Worm (Caenorhabditis elegans) whole organism, L4 larva: Measurements from ENCODE around the gene exc-14.

Experiments used
- D1046.2 ChIP-seq: fragments of 200-800 bp; sonication (Bioruptor generic); IDR thresholded peaks from 2 replicates; pipeline ENCODE4 v1.3.6; 2022; ENCODE audit warnings: missing genetic modification characterization, missing compliant biosample characterization
- F10B5.3 ChIP-seq: sonication (generic microtip); optimal IDR thresholded peaks from 2 replicates; lab custom pipeline; 2016; ENCODE audit warnings: mild to moderate bottlenecking, missing genetic modification characterization, missing compliant biosample characterization
- R02D3.7 ChIP-seq: fragments of 150-350 bp; sonication (generic microtip); optimal IDR thresholded peaks from 3 replicates; lab custom pipeline; 2014; ENCODE audit warnings: missing biosample characterization, missing genetic modification characterization
- T20F7.1 ChIP-seq: fragments of 200-800 bp; sonication (Bioruptor generic); optimal IDR thresholded peaks from 2 replicates; lab custom pipeline; 2018; ENCODE audit warnings: mild to moderate bottlenecking, missing genetic modification characterization, missing compliant biosample characterization
- ZK337.2 ChIP-seq: fragments of 200-800 bp; sonication (Bioruptor generic); IDR thresholded peaks from 2 replicates; pipeline ENCODE4 v1.3.6; 2022; ENCODE audit warnings: missing genetic modification reagents, missing genetic modification characterization, missing compliant biosample characterization
- aha-1 ChIP-seq: fragments of 150-350 bp; peaks from one replicate; lab custom pipeline; 2014; ENCODE audit warnings: missing biosample characterization, missing genetic modification characterization
- aly-2 ChIP-seq: sonication (generic microtip); optimal IDR thresholded peaks from 2 replicates; lab custom pipeline; 2018; ENCODE audit warnings: missing biosample characterization, missing genetic modification characterization
- arid-1 ChIP-seq: fragments of 200-800 bp; sonication (Bioruptor generic); conservative IDR thresholded peaks from 2 replicates; pipeline ENCODE4 v1.3.6; 2022; ENCODE audit warnings: missing genetic modification reagents, missing genetic modification characterization, missing compliant biosample characterization
- attf-4 ChIP-seq: sonication (generic microtip); optimal IDR thresholded peaks from 3 replicates; lab custom pipeline; 2017; ENCODE audit warnings: missing biosample characterization, missing genetic modification characterization
- ceh-20 ChIP-seq: fragments of 200-800 bp; sonication (Bioruptor generic); IDR thresholded peaks from 2 replicates; pipeline ENCODE4 v1.3.6; 2022; ENCODE audit warnings: missing genetic modification reagents, missing genetic modification characterization, missing compliant biosample characterization
- ceh-28 ChIP-seq: fragments of 150-350 bp; optimal IDR thresholded peaks from 2 replicates; lab custom pipeline; 2014; ENCODE audit warnings: missing biosample characterization, missing genetic modification reagents, missing genetic modification characterization
- ceh-32 ChIP-seq: sonication (generic microtip); optimal IDR thresholded peaks from 2 replicates; lab custom pipeline; 2016; ENCODE audit warnings: mild to moderate bottlenecking, missing genetic modification characterization, missing compliant biosample characterization; ENCODE audit not compliant: poor library complexity
- ceh-62 ChIP-seq: sonication (generic microtip); optimal IDR thresholded peaks from 2 replicates; lab custom pipeline; 2017; ENCODE audit warnings: missing biosample characterization, missing genetic modification characterization
- ceh-82 ChIP-seq: sonication (generic microtip); optimal IDR thresholded peaks from 2 replicates; lab custom pipeline; 2017; ENCODE audit warnings: missing biosample characterization, missing genetic modification characterization
- daf-16 ChIP-seq, 3 experiments: sonication (generic microtip); optimal IDR thresholded peaks; 2 replicates each; lab custom pipeline; 2016 to 2017; ENCODE audit warnings: missing genetic modification characterization in 3 of 3, missing genetic modification reagents in 3 of 3, mild to moderate bottlenecking in 2 of 3, missing compliant biosample characterization in 2 of 3, missing biosample characterization in 1 of 3, moderate library complexity in 1 of 3
- daf-8 ChIP-seq: fragments of 200-800 bp; sonication (Bioruptor generic); IDR thresholded peaks from 2 replicates; pipeline ENCODE4 v1.3.6; 2022; ENCODE audit warnings: missing genetic modification characterization, missing compliant biosample characterization
- dmd-8 ChIP-seq: fragments of 200-800 bp; sonication (Bioruptor generic); IDR thresholded peaks from 2 replicates; pipeline ENCODE4 v1.3.6; 2022; ENCODE audit warnings: missing genetic modification characterization, missing compliant biosample characterization
- dve-1 ChIP-seq: sonication (generic microtip); optimal IDR thresholded peaks from 2 replicates; lab custom pipeline; 2017; ENCODE audit warnings: antibody characterized with exemption, mild to moderate bottlenecking, missing genetic modification characterization, missing compliant biosample characterization; ENCODE audit not compliant: insufficient read depth
- egl-27 ChIP-seq: sonication (generic microtip); optimal IDR thresholded peaks from 3 replicates; lab custom pipeline; 2017; ENCODE audit warnings: missing biosample characterization, missing genetic modification reagents, missing genetic modification characterization
- hlh-11 ChIP-seq: fragments of 200-800 bp; sonication (Bioruptor generic); optimal IDR thresholded peaks from 2 replicates; lab custom pipeline; 2018; ENCODE audit warnings: mild to moderate bottlenecking, missing genetic modification characterization, missing compliant biosample characterization
- jun-1 ChIP-seq: fragments of 150-350 bp; optimal IDR thresholded peaks from 2 replicates; lab custom pipeline; 2014; ENCODE audit warnings: missing biosample characterization, missing genetic modification reagents, missing genetic modification characterization
- lin-1 ChIP-seq: fragments of 200-800 bp; sonication (Bioruptor generic); IDR thresholded peaks from 2 replicates; pipeline ENCODE4 v1.3.6; 2022; ENCODE audit warnings: missing genetic modification reagents, missing genetic modification characterization, missing compliant biosample characterization
- lin-15B ChIP-seq: fragments of 150-350 bp; sonication (generic microtip); optimal IDR thresholded peaks from 3 replicates; lab custom pipeline; 2014; ENCODE audit warnings: missing biosample characterization, missing genetic modification characterization
- lin-29 ChIP-seq: fragments of 200-800 bp; sonication (Bioruptor generic); IDR thresholded peaks from 2 replicates; pipeline ENCODE4 v1.3.6; 2022; ENCODE audit warnings: missing genetic modification reagents, missing genetic modification characterization, missing compliant biosample characterization
- lin-38 ChIP-seq: fragments of 200-800 bp; sonication (Bioruptor generic); IDR thresholded peaks from 2 replicates; pipeline ENCODE4 v1.3.6; 2022; ENCODE audit warnings: missing genetic modification reagents, missing genetic modification characterization, missing compliant biosample characterization
- lir-3 ChIP-seq: sonication (generic microtip); optimal IDR thresholded peaks from 2 replicates; lab custom pipeline; 2016; ENCODE audit warnings: mild to moderate bottlenecking, missing genetic modification characterization, missing compliant biosample characterization
- madf-9 ChIP-seq: fragments of 200-800 bp; sonication (Bioruptor generic); conservative IDR thresholded peaks from 2 replicates; pipeline ENCODE4 v1.3.6; 2022; ENCODE audit warnings: missing genetic modification reagents, missing genetic modification characterization, missing compliant biosample characterization
- mxl-2 ChIP-seq: fragments of 200-800 bp; sonication (Bioruptor generic); conservative IDR thresholded peaks from 2 replicates; pipeline ENCODE4 v1.3.6; 2022; ENCODE audit warnings: missing genetic modification reagents, missing genetic modification characterization, missing compliant biosample characterization
- nhr-10 ChIP-seq: fragments of 150-350 bp; optimal IDR thresholded peaks from 2 replicates; lab custom pipeline; 2014; ENCODE audit warnings: missing biosample characterization, missing genetic modification characterization
- nhr-102 ChIP-seq: sonication (generic microtip); optimal IDR thresholded peaks from 2 replicates; lab custom pipeline; 2016; ENCODE audit warnings: mild to moderate bottlenecking, missing genetic modification characterization, moderate library complexity, missing compliant biosample characterization
- nhr-42 ChIP-seq: fragments of 200-800 bp; sonication (Bioruptor generic); IDR thresholded peaks from 2 replicates; pipeline ENCODE4 v1.3.6; 2022; ENCODE audit warnings: missing genetic modification characterization, missing compliant biosample characterization
- nhr-48 ChIP-seq: sonication (generic microtip); optimal IDR thresholded peaks from 2 replicates; lab custom pipeline; 2016; ENCODE audit warnings: mild to moderate bottlenecking, missing genetic modification characterization, missing compliant biosample characterization
- nhr-6 ChIP-seq: fragments of 150-350 bp; optimal IDR thresholded peaks from 2 replicates; lab custom pipeline; 2014; ENCODE audit warnings: missing biosample characterization, missing genetic modification characterization
- nhr-77 ChIP-seq: fragments of 150-350 bp; optimal IDR thresholded peaks from 2 replicates; lab custom pipeline; 2014; ENCODE audit warnings: missing biosample characterization, missing genetic modification characterization
- pha-4 ChIP-seq, 2 experiments: fragments of 150-350 bp in 1 of 2; fragments of 200-800 bp in 1 of 2; sonication (Bioruptor generic) in 1 of 2; IDR thresholded peaks in 1 of 2; optimal IDR thresholded peaks in 1 of 2; 2 replicates each; pipeline versions ENCODE4 v1.3.6 to Lab custom; 2014 to 2022; ENCODE audit warnings: missing genetic modification characterization in 2 of 2, missing genetic modification reagents in 2 of 2, missing biosample characterization in 1 of 2, missing compliant biosample characterization in 1 of 2
- pqm-1 ChIP-seq: sonication (generic microtip); optimal IDR thresholded peaks from 2 replicates; lab custom pipeline; 2017; ENCODE audit warnings: missing biosample characterization, missing genetic modification characterization
- saeg-2 ChIP-seq: fragments of 200-800 bp; sonication (Bioruptor generic); IDR thresholded peaks from 2 replicates; pipeline ENCODE4 v1.3.6; 2022; ENCODE audit warnings: missing genetic modification reagents, missing genetic modification characterization, missing compliant biosample characterization
- skn-1 ChIP-seq: fragments of 150-350 bp; optimal IDR thresholded peaks from 2 replicates; lab custom pipeline; 2014; ENCODE audit warnings: missing biosample characterization, missing genetic modification characterization
- spr-3 ChIP-seq: fragments of 200-800 bp; sonication (Bioruptor generic); optimal IDR thresholded peaks from 2 replicates; lab custom pipeline; 2018; ENCODE audit warnings: mild to moderate bottlenecking, missing genetic modification characterization, missing compliant biosample characterization
- tag-97 ChIP-seq: fragments of 200-800 bp; sonication (Bioruptor generic); IDR thresholded peaks from 2 replicates; pipeline ENCODE4 v1.3.6; 2022; ENCODE audit warnings: missing genetic modification characterization, missing compliant biosample characterization
- tra-1 ChIP-seq: fragments of 200-800 bp; sonication (Bioruptor generic); IDR thresholded peaks from 2 replicates; pipeline ENCODE4 v1.3.6; 2022; ENCODE audit warnings: missing genetic modification reagents, missing genetic modification characterization, missing compliant biosample characterization
- ztf-11 ChIP-seq: fragments of 150-350 bp; optimal IDR thresholded peaks from 2 replicates; lab custom pipeline; 2014; ENCODE audit warnings: missing biosample characterization, missing genetic modification characterization

Gene exc-14

ce11 chrV:5064761-5065421 lies 18.9 kb upstream of the exc-14 start, which contains the start of gene mlk-1 (continued):
- no peak for TF ChIP-seq madf-9 (GFP tag; lab: Robert Waterston, UW)

ce11 chrV:5053335-5053734 lies 7.3 kb upstream of the exc-14 start, which contains the start of gene cwp-4:
TSS of gene cwp-4 (plus strand) at chrV:5053635.
- no peak for TF ChIP-seq arid-1 (GFP tag; lab: Robert Waterston, UW)
- TF ChIP-seq lin-1 (GFP tag; lab: Robert Waterston, UW), result no peak
- TF ChIP-seq egl-27 (tag; lab: Kevin White, UChicago), result no peak
- TF ChIP-seq D1046.2 (GFP tag; lab: Robert Waterston, UW), result no peak
- TF ChIP-seq lir-3 (tag; lab: Kevin White, UChicago), result no peak
- no peak for TF ChIP-seq ceh-82 (tag; lab: Kevin White, UChicago)
- no peak for TF ChIP-seq aly-2 (tag; lab: Kevin White, UChicago)
- TF ChIP-seq saeg-2 (GFP tag; lab: Robert Waterston, UW), result no peak
- TF ChIP-seq ceh-32 (tag; lab: Kevin White, UChicago), result no peak
- no peak for TF ChIP-seq madf-9 (GFP tag; lab: Robert Waterston, UW)
- no peak for TF ChIP-seq tag-97 (GFP tag; lab: Robert Waterston, UW)

DNA sequence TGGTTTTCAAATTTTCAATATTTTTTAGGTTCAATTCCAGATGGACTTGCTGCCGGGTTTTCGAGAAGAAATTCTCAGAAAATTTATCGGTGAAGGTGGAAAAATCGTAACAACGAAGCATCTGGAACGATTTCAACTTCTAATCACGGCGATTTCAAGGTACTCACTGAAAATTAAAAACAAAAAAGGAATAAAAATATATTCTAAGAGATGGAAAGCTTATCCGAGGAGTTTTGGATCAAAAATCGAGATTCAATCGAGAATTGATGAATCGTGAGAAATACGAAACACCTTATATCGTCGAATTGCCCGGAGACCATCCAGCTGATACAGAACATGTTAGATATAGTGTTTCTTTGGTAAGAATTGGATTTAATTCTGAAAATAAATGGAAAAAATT lies 6.2 kb upstream of the exc-14 start, which contains the start of gene K11D12.12:
TSS of gene K11D12.12 (plus strand) at position 29 of the 400 bp plus-strand sequence.
- no peak for TF ChIP-seq lir-3 (tag; lab: Kevin White, UChicago)
- TF ChIP-seq ceh-28, result no peak
- no peak for TF ChIP-seq ZK337.2
- no peak for TF ChIP-seq nhr-42 (GFP tag; lab: Robert Waterston, UW)
- TF ChIP-seq nhr-10 (tag; lab: Kevin White, UChicago), result no peak
- TF ChIP-seq pqm-1 (tag; lab: Kevin White, UChicago), result no peak

DNA sequence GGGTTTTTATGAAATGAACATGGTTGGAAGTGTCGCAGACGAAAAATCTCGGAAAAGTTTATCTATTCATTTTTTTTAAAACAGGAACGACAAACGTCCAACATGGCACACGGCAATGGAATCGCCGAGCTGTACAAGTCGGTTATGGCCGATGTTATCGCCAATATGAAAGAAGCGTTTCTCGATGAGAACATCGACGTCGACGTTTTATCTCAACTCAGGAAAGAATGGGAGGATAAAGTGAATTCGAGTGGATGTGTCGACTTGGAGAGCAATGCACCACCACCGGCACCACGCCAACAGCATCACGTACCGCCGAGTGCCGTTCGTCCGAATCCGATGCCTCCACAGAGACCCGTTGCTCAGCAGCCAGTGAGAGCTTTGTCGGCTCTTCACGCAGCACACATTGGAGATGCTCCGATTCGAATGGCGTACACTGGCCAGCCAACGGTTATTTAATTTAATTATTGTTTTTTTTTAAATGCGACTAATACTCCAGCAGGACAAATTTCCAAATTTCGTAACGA lies 4.1 kb upstream of the exc-14 start:
- TF ChIP-seq lin-15B (no peak), jun-1 (no peak), hlh-11 (no peak), mxl-2 (GFP tag; lab: Robert Waterston, UW) (no peak), dmd-8 (GFP tag; lab: Robert Waterston, UW) (0 out of 2 replicates have a peak, but pooled peaks have one; percentile 40), pha-4 (GFP tag; IDR thresholded peaks at IDR 0.05; lab: Robert Waterston, UW) (no peak), pha-4 (tag; optimal IDR thresholded peaks at IDR 0.05; lab: Kevin White, UChicago) (no peak), nhr-48 (tag; lab: Kevin White, UChicago) (no peak), spr-3 (GFP tag; lab: Kevin White, UChicago) (peak; percentile 50), daf-16 (GFP tag; optimal IDR thresholded peaks at IDR 0.05; lab: Kevin White, UChicago) (no peak), daf-16 (tag; optimal IDR thresholded peaks at IDR 0.05; lab: Kevin White, UChicago) (no peak), F10B5.3 (tag; lab: Kevin White, UChicago) (no peak), aly-2 (tag; lab: Kevin White, UChicago) (no peak), dve-1 (tag; lab: Kevin White, UChicago) (no peak), attf-4 (tag; lab: Kevin White, UChicago) (no peak), lin-38 (GFP tag; lab: Robert Waterston, UW) (no peak), ceh-62 (tag; lab: Kevin White, UChicago) (no peak), ceh-20 (no peak), lin-1 (GFP tag; lab: Robert Waterston, UW) (no peak), T20F7.1 (GFP tag; lab: Kevin White, UChicago) (no peak), R02D3.7 (tag; lab: Kevin White, UChicago) (no peak), tra-1 (0 out of 2 replicates have a peak, but pooled peaks have one; percentile 49), nhr-102 (tag; lab: Kevin White, UChicago) (no peak), saeg-2 (GFP tag; lab: Robert Waterston, UW) (no peak), lin-29 (GFP tag; lab: Robert Waterston, UW) (no peak), daf-8 (GFP tag; lab: Robert Waterston, UW) (no peak), ZK337.2 (0 out of 2 replicates have a peak, but pooled peaks have one; percentile 53), aha-1 (tag; lab: Kevin White, UChicago) (no peak), nhr-6 (tag; lab: Kevin White, UChicago) (no peak), nhr-77 (tag; lab: Kevin White, UChicago) (no peak), ztf-11 (tag; lab: Kevin White, UChicago) (no peak), arid-1 (GFP tag; lab: Robert Waterston, UW) (no peak), skn-1 (no peak)
